Worm (Caenorhabditis elegans): ENCODE results near the gene srm-5.

DNA sequence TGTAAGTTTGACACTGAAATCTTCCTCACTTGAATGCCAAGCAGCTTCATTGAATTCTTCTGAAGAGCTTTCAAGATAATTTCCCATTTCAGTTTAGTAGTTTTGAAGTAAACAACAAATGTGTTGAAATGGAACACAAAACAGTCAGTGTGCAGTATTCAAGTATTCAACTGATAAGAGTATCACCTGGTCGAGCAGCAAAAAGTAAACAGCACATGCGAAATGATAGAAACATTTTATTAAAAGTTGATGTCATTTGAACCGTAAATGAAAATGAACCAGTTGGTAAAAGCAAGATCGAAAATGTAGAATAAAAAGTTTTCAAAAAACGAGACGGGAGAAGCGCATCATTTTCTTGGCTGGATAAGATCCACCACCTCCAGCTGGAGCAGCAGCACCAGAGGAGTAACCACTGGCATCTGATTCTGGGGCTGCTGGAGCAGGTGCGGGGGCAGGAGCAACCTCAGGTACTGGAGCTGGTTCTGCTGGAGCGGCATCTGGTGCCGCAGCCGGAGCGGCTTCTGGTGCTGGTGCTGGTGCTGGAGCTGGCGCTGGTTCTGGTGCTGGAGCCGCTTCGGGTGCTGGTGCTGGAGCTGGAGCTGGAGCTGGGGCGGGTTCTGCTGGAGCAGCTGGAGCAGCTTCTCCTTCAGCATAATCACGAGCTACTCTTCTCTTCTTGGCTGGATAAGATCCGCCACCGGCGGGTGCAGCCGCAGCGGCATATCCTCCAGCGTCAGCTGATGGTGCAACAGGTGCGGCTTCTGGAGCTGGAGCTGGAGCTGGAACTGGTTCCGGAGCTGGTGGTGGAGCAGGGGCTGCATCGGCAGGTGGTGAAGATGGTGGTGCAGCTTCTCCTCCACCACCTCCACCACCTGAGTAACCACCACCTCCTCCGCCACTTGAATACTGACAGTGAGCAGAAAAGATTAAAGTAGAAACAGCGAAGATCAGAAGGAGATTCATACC is 10.2 kb upstream of the srm-5 start, which contains the start of the genes F47B8.4 and F47B8.18:
- TF ChIP-seq unc-130 (GFP tag; optimal IDR thresholded peaks at IDR 0.05), result no peak
- no peak for TF ChIP-seq ama-1 (optimal IDR thresholded peaks at IDR 0.05)
- no peak for TF ChIP-seq ama-1 (GFP tag; optimal IDR thresholded peaks at IDR 0.05)
- no peak for TF ChIP-seq ztf-3 (GFP tag; optimal IDR thresholded peaks at IDR 0.05)
- TF ChIP-seq pha-4 (tag; optimal IDR thresholded peaks at IDR 0.05), result no peak
